Fruit fly (Drosophila melanogaster): Measurements from ENCODE around the gene Ssl2.
A peak's percentile ranks its signal among the peaks of the same experiment; 100 is the strongest.

DNA sequence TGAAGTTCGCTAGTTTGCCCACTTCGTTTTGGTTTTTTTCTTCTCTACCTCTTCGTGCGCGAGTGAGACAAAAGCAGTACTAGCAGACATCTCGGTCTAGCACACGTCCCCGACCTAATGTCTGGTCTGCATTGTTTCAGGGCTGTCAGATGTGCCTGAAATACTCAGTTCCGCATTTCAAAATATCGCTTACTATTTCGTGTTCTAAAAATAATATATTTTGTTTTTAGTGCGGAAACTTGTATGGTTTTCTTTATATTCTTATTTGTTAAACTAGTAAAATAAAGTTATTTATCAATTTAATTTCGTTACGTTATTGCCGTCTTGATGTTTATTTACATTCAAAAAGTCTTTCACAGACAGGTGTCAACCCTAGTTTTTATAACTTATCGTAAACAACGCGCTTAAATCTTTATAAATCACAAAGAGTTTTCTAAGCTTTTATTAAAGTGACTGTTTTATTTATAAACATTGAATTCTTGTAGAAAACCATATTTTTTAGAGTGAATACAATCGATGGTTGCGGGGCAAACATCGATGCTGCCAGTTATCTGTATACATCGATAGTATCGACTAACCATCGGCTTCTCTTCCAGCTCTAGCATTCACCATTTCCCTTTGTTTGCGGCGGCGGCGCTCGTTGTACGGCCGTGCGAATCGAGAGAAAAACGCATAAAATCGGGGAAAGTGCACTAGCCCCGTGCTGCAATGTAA lies 30.9 kb upstream of the Ssl2 start:
- no peak for TF ChIP-seq rn (GFP tag; IDR thresholded peaks at IDR 0.05)
- TF ChIP-seq CG4496 (GFP tag; IDR thresholded peaks at IDR 0.05): no peak
- peak; percentile 71 for TF ChIP-seq CG9948 (tag; optimal IDR thresholded peaks at IDR 0.05)
- peak; percentile 62 for TF ChIP-seq Pif1B (GFP tag; optimal IDR thresholded peaks at IDR 0.05)
- no peak for TF ChIP-seq D1 (tag; optimal IDR thresholded peaks at IDR 0.05)
- TF ChIP-seq CG17806 (tag; optimal IDR thresholded peaks at IDR 0.05): peak; percentile 75
- TF ChIP-seq CG12605 (GFP tag; IDR thresholded peaks at IDR 0.05): no peak
- peak; percentile 46 for TF ChIP-seq Snoo (tag; optimal IDR thresholded peaks at IDR 0.05)
- peak; percentile 56 for TF ChIP-seq CG8301 (tag; optimal IDR thresholded peaks at IDR 0.05)
- TF ChIP-seq CG13204 (GFP tag; optimal IDR thresholded peaks at IDR 0.05): no peak
- peak; percentile 82 for TF ChIP-seq CG8159 (tag; optimal IDR thresholded peaks at IDR 0.05)
